Fruit fly (Drosophila melanogaster) whole organism, wandering third instar larva: ENCODE measurements around the gene 14-3-3epsilon.

Source experiments
- Hr78 ChIP-seq: fragments of >200 bp; optimal IDR thresholded peaks from 2 replicates; lab custom pipeline; 2017; ENCODE audit warnings: missing biosample characterization, missing genetic modification characterization
- N ChIP-seq: fragments of >200 bp; optimal IDR thresholded peaks from 2 replicates; lab custom pipeline; 2018; ENCODE audit warnings: missing biosample characterization, missing external identifiers, missing genetic modification characterization
- OdsH ChIP-seq: fragments of 200-800 bp; sonication (Bioruptor generic); optimal IDR thresholded peaks from 2 replicates; lab custom pipeline; 2016; ENCODE audit warnings: missing biosample characterization, mild to moderate bottlenecking, missing genetic modification characterization
- br ChIP-seq: fragments of 200-800 bp; sonication (Bioruptor generic); optimal IDR thresholded peaks from 2 replicates; lab custom pipeline; 2016; ENCODE audit warnings: missing biosample characterization, missing genetic modification characterization
- dmrt93B ChIP-seq: fragments of 200-800 bp; sonication (Bioruptor generic); optimal IDR thresholded peaks from 2 replicates; lab custom pipeline; 2018; ENCODE audit warnings: missing biosample characterization, mild to moderate bottlenecking, missing genetic modification characterization
- h ChIP-seq: fragments of 200-800 bp; sonication (Bioruptor generic); optimal IDR thresholded peaks from 3 replicates; lab custom pipeline; 2016; ENCODE audit warnings: missing biosample characterization, mild to moderate bottlenecking, missing genetic modification characterization
- pan ChIP-seq: fragments of >200 bp; optimal IDR thresholded peaks from 2 replicates; lab custom pipeline; 2017
- psq ChIP-seq: fragments of 200-800 bp; sonication (Bioruptor generic); optimal IDR thresholded peaks from 3 replicates; lab custom pipeline; 2017; ENCODE audit warnings: missing biosample characterization, mild to moderate bottlenecking, missing genetic modification characterization, moderate library complexity
- rgr ChIP-seq: fragments of 200-800 bp; sonication (Bioruptor generic); optimal IDR thresholded peaks from 3 replicates; lab custom pipeline; 2016; ENCODE audit warnings: missing biosample characterization, mild to moderate bottlenecking, missing genetic modification characterization
- sage ChIP-seq: fragments of 200-800 bp; sonication (Bioruptor generic); optimal IDR thresholded peaks from 2 replicates; lab custom pipeline; 2016; ENCODE audit warnings: missing biosample characterization, mild to moderate bottlenecking, missing genetic modification characterization
- tai ChIP-seq: sonication (Bioruptor generic); optimal IDR thresholded peaks from 2 replicates; lab custom pipeline; 2016; ENCODE audit warnings: missing biosample characterization, missing genetic modification characterization
- usp ChIP-seq: fragments of >200 bp; optimal IDR thresholded peaks from 2 replicates; lab custom pipeline; 2017; ENCODE audit warnings: missing biosample characterization, missing genetic modification characterization
- woc ChIP-seq: sonication (Bioruptor generic); optimal IDR thresholded peaks from 2 replicates; lab custom pipeline; 2016; ENCODE audit warnings: missing biosample characterization, mild to moderate bottlenecking, missing genetic modification characterization

- TF ChIP-seq pan (lab: Kevin White, UChicago) (no peak), N (no peak), dmrt93B (GFP tag; lab: Kevin White, UChicago) (no peak), Hr78 (GFP tag; lab: Kevin White, UChicago) (no peak), br (GFP tag; lab: Kevin White, UChicago) (no peak), woc (no peak), usp (GFP tag; lab: Kevin White, UChicago) (no peak), tai (GFP tag; lab: Kevin White, UChicago) (no peak), sage (no peak), psq (GFP tag; lab: Kevin White, UChicago) (no peak), rgr (GFP tag; lab: Kevin White, UChicago) (no peak), OdsH (GFP tag; lab: Kevin White, UChicago) (no peak), h (GFP tag; lab: Kevin White, UChicago) (no peak)
These were observed 22.9 kb downstream of the 14-3-3epsilon start for dm6 chr3R:18265275-18265674.
